Worm (Caenorhabditis elegans): Measurements from ENCODE around the gene Y44A6D.1.

- TF ChIP-seq ztf-11 (tag; optimal IDR thresholded peaks at IDR 0.05) (no peak), aha-1 (tag) (no peak), ZK546.5 (tag; optimal IDR thresholded peaks at IDR 0.05) (no peak), unc-130 (GFP tag; optimal IDR thresholded peaks at IDR 0.05) (no peak), ceh-20 (GFP tag; IDR thresholded peaks at IDR 0.05) (no peak)
Measured at ce11 chrV:20770846-20771245, 19.0 kb downstream of the Y44A6D.1 start.
